Fruit fly (Drosophila melanogaster) whole organism, embryonic: ENCODE data around the gene CG9393.
A peak's percentile ranks its signal among the peaks of the same experiment; 100 is the strongest.

ENCODE experiments used
- ATbp ChIP-seq: fragments of 200-800 bp; sonication (Bioruptor generic); optimal IDR thresholded peaks from 2 replicates; lab custom pipeline; 2017; ENCODE audit warnings: missing biosample characterization, mild to moderate bottlenecking, missing genetic modification characterization, missing genetic modification reagents
- Adf1 ChIP-seq: fragments of 200-800 bp; sonication (Bioruptor generic); IDR thresholded peaks from 2 replicates; pipeline ENCODE4 v1.3.6; 2022; ENCODE audit warnings: missing biosample characterization, missing genetic modification characterization
- Aef1 ChIP-seq: fragments of 200-800 bp; sonication (Bioruptor generic); IDR thresholded peaks from 3 replicates; pipeline ENCODE4 v1.3.6; 2022; ENCODE audit warnings: missing biosample characterization, missing genetic modification characterization
- CG10147 ChIP-seq: fragments of 200-800 bp; sonication (Bioruptor generic); optimal IDR thresholded peaks from 2 replicates; lab custom pipeline; 2019; ENCODE audit warnings: missing biosample characterization, mild to moderate bottlenecking, missing genetic modification characterization, moderate library complexity
- CG10654 ChIP-seq: fragments of 200-800 bp; sonication (Bioruptor generic); optimal IDR thresholded peaks from 2 replicates; lab custom pipeline; 2016; ENCODE audit warnings: missing biosample characterization, missing genetic modification characterization
- CG10979 ChIP-seq: fragments of 200-800 bp; sonication (Bioruptor generic); optimal IDR thresholded peaks from 2 replicates; lab custom pipeline; 2018; ENCODE audit warnings: missing biosample characterization, mild to moderate bottlenecking, missing genetic modification characterization, moderate library complexity
- CG11093 ChIP-seq: fragments of 200-800 bp; sonication (Bioruptor generic); IDR thresholded peaks from 3 replicates; pipeline ENCODE4 v1.3.6; 2022; ENCODE audit warnings: missing biosample characterization, missing genetic modification characterization
- CG11723 ChIP-seq: fragments of 200-800 bp; sonication (Bioruptor generic); optimal IDR thresholded peaks from 2 replicates; lab custom pipeline; 2017; ENCODE audit warnings: missing biosample characterization, mild to moderate bottlenecking, missing genetic modification characterization
- CG12391 ChIP-seq: fragments of 200-800 bp; sonication (Bioruptor generic); optimal IDR thresholded peaks from 3 replicates; lab custom pipeline; 2018; ENCODE audit warnings: missing biosample characterization, mild to moderate bottlenecking, missing genetic modification characterization, moderate library complexity
- CG13894 ChIP-seq: fragments of 200-800 bp; sonication (Bioruptor generic); optimal IDR thresholded peaks from 3 replicates; lab custom pipeline; 2018; ENCODE audit warnings: missing biosample characterization, mild to moderate bottlenecking, missing genetic modification characterization, moderate library complexity
- CG14050 ChIP-seq: fragments of 200-800 bp; sonication (Bioruptor generic); IDR thresholded peaks from 3 replicates; pipeline ENCODE4 v1.3.6; 2022; ENCODE audit warnings: missing biosample characterization, missing genetic modification characterization
- CG14441 ChIP-seq: fragments of 200-800 bp; sonication (Bioruptor generic); IDR thresholded peaks from 2 replicates; pipeline ENCODE4 v1.3.6; 2022; ENCODE audit warnings: missing biosample characterization, missing genetic modification characterization
- CG16863 ChIP-seq: fragments of 200-800 bp; sonication (Bioruptor generic); optimal IDR thresholded peaks from 3 replicates; lab custom pipeline; 2016; ENCODE audit warnings: missing biosample characterization, missing genetic modification characterization
- CG17612 ChIP-seq: fragments of 200-800 bp; sonication (Bioruptor generic); IDR thresholded peaks from 2 replicates; pipeline ENCODE4 v1.3.6; 2022; ENCODE audit warnings: missing biosample characterization, missing genetic modification characterization
- CG1792 ChIP-seq: fragments of 200-800 bp; sonication (Bioruptor generic); optimal IDR thresholded peaks from 2 replicates; lab custom pipeline; 2016; ENCODE audit warnings: missing biosample characterization, missing genetic modification characterization
- CG18262 ChIP-seq: fragments of 200-800 bp; optimal IDR thresholded peaks from 3 replicates; lab custom pipeline; 2019; ENCODE audit warnings: missing biosample characterization, mild to moderate bottlenecking, missing genetic modification characterization, moderate library complexity
- CG2116 ChIP-seq: fragments of 200-800 bp; sonication (Bioruptor generic); optimal IDR thresholded peaks from 3 replicates; lab custom pipeline; 2018; ENCODE audit warnings: missing biosample characterization, mild to moderate bottlenecking, missing genetic modification characterization
- CG2875 ChIP-seq: fragments of 200-800 bp; sonication (Bioruptor generic); optimal IDR thresholded peaks from 2 replicates; lab custom pipeline; 2017; ENCODE audit warnings: missing biosample characterization, mild to moderate bottlenecking, missing genetic modification characterization, missing genetic modification reagents
- CG31365 ChIP-seq: fragments of 200-800 bp; sonication (Bioruptor generic); optimal IDR thresholded peaks from 2 replicates; lab custom pipeline; 2018; ENCODE audit warnings: missing biosample characterization, mild to moderate bottlenecking, missing genetic modification characterization
- CG3838 ChIP-seq: fragments of 200-800 bp; sonication (Bioruptor generic); optimal IDR thresholded peaks from 3 replicates; lab custom pipeline; 2016; ENCODE audit warnings: missing biosample characterization, missing genetic modification characterization
- CG4424 ChIP-seq: fragments of 200-800 bp; sonication (Bioruptor generic); optimal IDR thresholded peaks from 3 replicates; lab custom pipeline; 2016; ENCODE audit warnings: missing biosample characterization, missing genetic modification characterization
- CG5180 ChIP-seq: fragments of 200-800 bp; sonication (Bioruptor generic); optimal IDR thresholded peaks from 3 replicates; lab custom pipeline; 2017; ENCODE audit warnings: missing biosample characterization, missing genetic modification characterization, mild to moderate bottlenecking, moderate library complexity, missing genetic modification reagents
- CG6765 ChIP-seq: fragments of 200-800 bp; sonication (Bioruptor generic); optimal IDR thresholded peaks from 3 replicates; lab custom pipeline; 2017; ENCODE audit warnings: missing biosample characterization, mild to moderate bottlenecking, missing genetic modification characterization
- CG7372 ChIP-seq: fragments of 200-800 bp; sonication (Bioruptor generic); IDR thresholded peaks from 2 replicates; pipeline ENCODE4 v1.3.6; 2022; ENCODE audit warnings: missing biosample characterization, missing genetic modification characterization
- CG7839 ChIP-seq: fragments of 200-800 bp; sonication (Bioruptor generic); optimal IDR thresholded peaks from 3 replicates; lab custom pipeline; 2018; ENCODE audit warnings: missing biosample characterization, mild to moderate bottlenecking, missing genetic modification characterization, moderate library complexity
- CG7928 ChIP-seq: fragments of 200-800 bp; sonication (Bioruptor generic); optimal IDR thresholded peaks from 2 replicates; lab custom pipeline; 2017; ENCODE audit warnings: missing biosample characterization, mild to moderate bottlenecking, missing genetic modification characterization
- CG7987 ChIP-seq: fragments of 200-800 bp; sonication (Bioruptor generic); optimal IDR thresholded peaks from 2 replicates; lab custom pipeline; 2018; ENCODE audit warnings: missing biosample characterization, mild to moderate bottlenecking, missing genetic modification characterization, moderate library complexity
- Dad ChIP-seq: fragments of 200-800 bp; sonication (Bioruptor generic); optimal IDR thresholded peaks from 3 replicates; lab custom pipeline; 2016; ENCODE audit warnings: missing biosample characterization, missing genetic modification characterization
- Doc2 ChIP-seq: fragments of 200-800 bp; sonication (Bioruptor generic); IDR thresholded peaks from 2 replicates; pipeline ENCODE4 v1.3.6; 2022; ENCODE audit warnings: missing biosample characterization, missing genetic modification characterization
- Fer1 ChIP-seq: fragments of 200-800 bp; sonication (Bioruptor generic); optimal IDR thresholded peaks from 2 replicates; lab custom pipeline; 2017; ENCODE audit warnings: missing biosample characterization, mild to moderate bottlenecking, missing genetic modification characterization
- Fer3 ChIP-seq: fragments of 200-800 bp; sonication (Bioruptor generic); optimal IDR thresholded peaks from 2 replicates; lab custom pipeline; 2018; ENCODE audit warnings: missing biosample characterization, mild to moderate bottlenecking, missing genetic modification characterization, moderate library complexity
- Hand ChIP-seq: fragments of 200-800 bp; sonication (Bioruptor generic); optimal IDR thresholded peaks from 2 replicates; lab custom pipeline; 2017; ENCODE audit warnings: mild to moderate bottlenecking, missing biosample characterization, missing genetic modification reagents, missing genetic modification characterization
- Hsf ChIP-seq: fragments of 200-800 bp; sonication (Bioruptor generic); optimal IDR thresholded peaks from 3 replicates; lab custom pipeline; 2016; ENCODE audit warnings: missing biosample characterization, missing genetic modification characterization
- Lhr ChIP-seq: fragments of 200-800 bp; sonication (Bioruptor generic); optimal IDR thresholded peaks from 3 replicates; lab custom pipeline; 2017; ENCODE audit warnings: mild to moderate bottlenecking, missing biosample characterization, missing genetic modification reagents, missing genetic modification characterization
- NFAT ChIP-seq: fragments of 200-800 bp; sonication (Bioruptor generic); IDR thresholded peaks from 2 replicates; pipeline ENCODE4 v1.3.6; 2022; ENCODE audit warnings: missing biosample characterization, missing genetic modification characterization
- al ChIP-seq: fragments of 200-800 bp; sonication (Bioruptor generic); IDR thresholded peaks from 2 replicates; pipeline ENCODE4 v1.3.6; 2022; ENCODE audit warnings: missing biosample characterization, missing genetic modification characterization
- ash1 ChIP-seq: fragments of 200-800 bp; sonication (Bioruptor generic); optimal IDR thresholded peaks from 2 replicates; lab custom pipeline; 2018; ENCODE audit warnings: missing biosample characterization, mild to moderate bottlenecking, missing genetic modification characterization
- bbx ChIP-seq: fragments of 200-800 bp; sonication (Bioruptor generic); IDR thresholded peaks from 2 replicates; pipeline ENCODE4 v1.3.6; 2022; ENCODE audit warnings: missing biosample characterization, missing genetic modification characterization; ENCODE audit not compliant: partially characterized antibody
- crp ChIP-seq, 2 experiments: fragments of 200-800 bp; sonication (Bioruptor generic); optimal IDR thresholded peaks; 2 replicates in 1 of 2; 3 replicates in 1 of 2; lab custom pipeline; 2017; ENCODE audit warnings: missing biosample characterization in 2 of 2, missing genetic modification characterization in 2 of 2, mild to moderate bottlenecking in 1 of 2, moderate library complexity in 1 of 2
- dpn ChIP-seq, 2 experiments: fragments of 200-800 bp; sonication (Bioruptor generic); optimal IDR thresholded peaks; 3 replicates each; lab custom pipeline; 2016; ENCODE audit warnings: missing biosample characterization in 2 of 2, missing genetic modification characterization in 2 of 2
- eve ChIP-seq, 2 experiments: fragments of >200 bp; optimal IDR thresholded peaks; 2 replicates each; lab custom pipeline; 2017; ENCODE audit warnings: missing biosample characterization in 2 of 2, missing genetic modification characterization in 2 of 2
- fd3F ChIP-seq: fragments of 200-800 bp; sonication (Bioruptor generic); optimal IDR thresholded peaks from 2 replicates; lab custom pipeline; 2018; ENCODE audit warnings: missing biosample characterization, mild to moderate bottlenecking, missing genetic modification characterization, moderate library complexity
- gt ChIP-seq: fragments of 200-800 bp; sonication (Bioruptor generic); IDR thresholded peaks from 2 replicates; pipeline ENCODE4 v1.3.6; 2022; ENCODE audit warnings: missing biosample characterization, missing genetic modification characterization
- hb ChIP-seq: fragments of 200-800 bp; sonication (Bioruptor generic); IDR thresholded peaks from 3 replicates; pipeline ENCODE4 v1.3.6; 2022; ENCODE audit warnings: missing biosample characterization, missing genetic modification characterization; ENCODE audit not compliant: partially characterized antibody
- nerfin-1 ChIP-seq: fragments of 200-800 bp; sonication (Bioruptor generic); optimal IDR thresholded peaks from 3 replicates; lab custom pipeline; 2019; ENCODE audit warnings: missing biosample characterization, mild to moderate bottlenecking, missing genetic modification characterization, moderate library complexity
- prd ChIP-seq, 3 experiments: fragments of >200 bp in 2 of 3; fragments of 200-800 bp in 1 of 3; sonication (Bioruptor generic) in 1 of 3; optimal IDR thresholded peaks in 2 of 3; IDR thresholded peaks in 1 of 3; 2 replicates in 2 of 3; 3 replicates in 1 of 3; pipeline versions ENCODE4 v1.3.6 to Lab custom; 2017 to 2022; ENCODE audit warnings: missing biosample characterization in 1 of 3, missing genetic modification characterization in 1 of 3
- sd ChIP-seq: fragments of 200-800 bp; sonication (Bioruptor generic); optimal IDR thresholded peaks from 3 replicates; lab custom pipeline; 2018; ENCODE audit warnings: missing biosample characterization, mild to moderate bottlenecking, missing genetic modification characterization, moderate library complexity
- sima ChIP-seq: fragments of 200-800 bp; sonication (Bioruptor generic); optimal IDR thresholded peaks from 2 replicates; lab custom pipeline; 2016; ENCODE audit warnings: missing biosample characterization, missing genetic modification characterization
- sqz ChIP-seq: fragments of 200-800 bp; sonication (Bioruptor generic); optimal IDR thresholded peaks from 3 replicates; lab custom pipeline; 2018; ENCODE audit warnings: missing biosample characterization, mild to moderate bottlenecking, missing genetic modification characterization

CG9393 gene

dm6 chr3R:9600558-9600959 lies 37.1 kb upstream of the CG9393 start (continued):
- TF ChIP-seq CG7372 (GFP tag; lab: Robert Waterston, UW), result peak; percentile 24; the same call in 1 of the 2 replicates
- TF ChIP-seq hb (GFP tag; lab: Robert Waterston, UW), result no peak
- TF ChIP-seq CG7839 (tag; lab: Kevin White, UChicago), result peak; percentile 71
- no peak for TF ChIP-seq Doc2
- TF ChIP-seq NFAT (GFP tag; lab: Robert Waterston, UW), result peak; percentile 40; the same call in 1 of the 2 replicates
- no peak for TF ChIP-seq CG2116 (GFP tag; lab: Kevin White, UChicago)
- no peak for TF ChIP-seq ash1 (GFP tag; lab: Kevin White, UChicago)
- peak; percentile 2 for TF ChIP-seq sd (tag; lab: Kevin White, UChicago)
- TF ChIP-seq CG13894 (tag; lab: Kevin White, UChicago), result peak; percentile 58
- no peak for TF ChIP-seq CG11093 (GFP tag; lab: Robert Waterston, UW)
- TF ChIP-seq CG12391 (tag; lab: Kevin White, UChicago), result peak; percentile 22
- TF ChIP-seq Fer1, result peak; percentile 68
- TF ChIP-seq CG16863 (GFP tag; lab: Kevin White, UChicago), result no peak
- TF ChIP-seq crp (GFP tag; optimal IDR thresholded peaks at IDR 0.05; lab: Kevin White, UChicago), result no peak
- TF ChIP-seq CG31365 (tag; lab: Kevin White, UChicago), result no peak
- TF ChIP-seq gt, result no peak
- TF ChIP-seq CG1792 (GFP tag; lab: Kevin White, UChicago), result no peak
- peak; percentile 6 for TF ChIP-seq CG7987 (GFP tag; lab: Kevin White, UChicago)
- TF ChIP-seq Fer3 (tag; lab: Kevin White, UChicago), result peak; percentile 34
- TF ChIP-seq al (GFP tag; lab: Robert Waterston, UW), result peak; percentile 52; the same call in 1 of the 2 replicates
- no peak for TF ChIP-seq sima (GFP tag; lab: Kevin White, UChicago)
- peak; percentile 32 for TF ChIP-seq fd3F
- peak; percentile 28 for TF ChIP-seq CG4424
- no peak for TF ChIP-seq CG14050 (GFP tag; lab: Robert Waterston, UW)
- peak; percentile 2 for TF ChIP-seq CG11723 (GFP tag; lab: Kevin White, UChicago)
- peak; percentile 20 for TF ChIP-seq CG6765 (GFP tag; lab: Kevin White, UChicago)
- TF ChIP-seq CG10979 (tag; lab: Kevin White, UChicago), result peak; percentile 13
- 0 out of 2 replicates have a peak, but pooled peaks have one; percentile 12 for TF ChIP-seq CG17612 (GFP tag; lab: Robert Waterston, UW)
- no peak for TF ChIP-seq Hsf (GFP tag; lab: Kevin White, UChicago)
- TF ChIP-seq CG10147 (GFP tag; lab: Kevin White, UChicago), result peak; percentile 62
- TF ChIP-seq CG5180 (GFP tag; lab: Kevin White, UChicago), result peak; percentile 46
- TF ChIP-seq eve (GFP tag; optimal IDR thresholded peaks at IDR 0.05; lab: Kevin White, UChicago), result no peak
- TF ChIP-seq dpn (GFP tag; optimal IDR thresholded peaks at IDR 0.05; lab: Kevin White, UChicago), result no peak
- TF ChIP-seq Lhr (GFP tag; lab: Kevin White, UChicago), result no peak
- TF ChIP-seq CG18262 (tag; lab: Kevin White, UChicago), result peak; percentile 56
- TF ChIP-seq CG14441 (GFP tag; lab: Robert Waterston, UW), result peak; percentile 47; the same call in 1 of the 2 replicates
- TF ChIP-seq nerfin-1 (tag; lab: Kevin White, UChicago), result peak; percentile 43
- TF ChIP-seq Dad (GFP tag; lab: Kevin White, UChicago), result no peak
- peak; percentile 37 for TF ChIP-seq CG7928 (GFP tag; lab: Kevin White, UChicago)
- no peak for TF ChIP-seq bbx (GFP tag; lab: Robert Waterston, UW)
- TF ChIP-seq CG10654, result no peak
- peak; percentile 67 for TF ChIP-seq ATbp
- TF ChIP-seq Hand (GFP tag; lab: Kevin White, UChicago), result peak; percentile 57
- no peak for TF ChIP-seq prd (optimal IDR thresholded peaks at IDR 0.05; lab: Kevin White, UChicago)
- peak; percentile 53; the same call in 2 of the 3 replicates for TF ChIP-seq prd (GFP tag; IDR thresholded peaks at IDR 0.05; lab: Robert Waterston, UW)
- TF ChIP-seq sqz (GFP tag; lab: Kevin White, UChicago), result peak; percentile 27
- no peak for TF ChIP-seq CG3838 (GFP tag; lab: Kevin White, UChicago)
- TF ChIP-seq Aef1 (GFP tag; lab: Robert Waterston, UW), result peak; percentile 26; the same call in 1 of the 3 replicates
- peak; percentile 8 for TF ChIP-seq CG2875 (GFP tag; lab: Kevin White, UChicago)
- no peak for TF ChIP-seq Adf1 (GFP tag; lab: Robert Waterston, UW)
